Worm (Caenorhabditis elegans) whole organism, L2 larva: Measurements from ENCODE around the gene T04C9.3.

Experiments used
- C34F6.9 ChIP-seq: fragments of 150-350 bp; optimal IDR thresholded peaks from 2 replicates; lab custom pipeline; 2014; ENCODE audit warnings: missing biosample characterization, missing genetic modification characterization
- F13H6.1 ChIP-seq: sonication (generic microtip); optimal IDR thresholded peaks from 2 replicates; lab custom pipeline; 2016; ENCODE audit warnings: missing genetic modification characterization, missing compliant biosample characterization
- Y55F3AM.14 ChIP-seq: fragments of 200-800 bp; sonication (Bioruptor generic); optimal IDR thresholded peaks from 2 replicates; lab custom pipeline; 2018; ENCODE audit warnings: mild to moderate bottlenecking, missing genetic modification characterization, missing compliant biosample characterization
- ZK546.5 ChIP-seq: sonication (generic microtip); optimal IDR thresholded peaks from 2 replicates; lab custom pipeline; 2017; ENCODE audit warnings: missing biosample characterization, missing genetic modification characterization
- aly-2 ChIP-seq: fragments of 150-350 bp; optimal IDR thresholded peaks from 2 replicates; lab custom pipeline; 2014; ENCODE audit warnings: missing biosample characterization, missing genetic modification characterization
- ama-1 ChIP-seq: fragments of 150-350 bp; optimal IDR thresholded peaks from 2 replicates; lab custom pipeline; 2018; ENCODE audit warnings: inconsistent platforms
- blmp-1 ChIP-seq: sonication (generic microtip); optimal IDR thresholded peaks from 2 replicates; lab custom pipeline; 2017; ENCODE audit warnings: missing genetic modification characterization, mild to moderate bottlenecking, missing compliant biosample characterization, antibody characterized with exemption, moderate library complexity; ENCODE audit not compliant: insufficient read depth
- ceh-16 ChIP-seq: fragments of 150-350 bp; optimal IDR thresholded peaks from 2 replicates; lab custom pipeline; 2014; ENCODE audit warnings: missing biosample characterization, missing genetic modification characterization
- ceh-82 ChIP-seq: fragments of 150-350 bp; optimal IDR thresholded peaks from 2 replicates; lab custom pipeline; 2014; ENCODE audit warnings: missing biosample characterization, missing genetic modification characterization
- crh-2 ChIP-seq: sonication (generic microtip); optimal IDR thresholded peaks from 2 replicates; lab custom pipeline; 2017; ENCODE audit warnings: missing biosample characterization, missing genetic modification characterization
- dmd-4 ChIP-seq: sonication (generic microtip); optimal IDR thresholded peaks from 2 replicates; lab custom pipeline; 2017; ENCODE audit warnings: missing biosample characterization, missing genetic modification characterization
- egl-27 ChIP-seq: sonication (generic microtip); optimal IDR thresholded peaks from 3 replicates; lab custom pipeline; 2017; ENCODE audit warnings: missing biosample characterization, missing genetic modification reagents, missing genetic modification characterization
- elt-1 ChIP-seq: fragments of 150-350 bp; optimal IDR thresholded peaks from 2 replicates; lab custom pipeline; 2014; ENCODE audit warnings: missing biosample characterization, missing genetic modification characterization
- elt-3 ChIP-seq: sonication (generic microtip); optimal IDR thresholded peaks from 2 replicates; lab custom pipeline; 2017; ENCODE audit warnings: missing biosample characterization, missing genetic modification characterization
- fos-1 ChIP-seq: fragments of 150-350 bp; optimal IDR thresholded peaks from 2 replicates; lab custom pipeline; 2014; ENCODE audit warnings: missing biosample characterization, missing genetic modification characterization
- gmeb-1 ChIP-seq: fragments of 150-350 bp; optimal IDR thresholded peaks from 2 replicates; lab custom pipeline; 2014; ENCODE audit warnings: missing biosample characterization, missing genetic modification characterization
- lin-11 ChIP-seq: fragments of 150-350 bp; sonication (generic microtip); optimal IDR thresholded peaks from 2 replicates; lab custom pipeline; 2014; ENCODE audit warnings: missing biosample characterization, missing genetic modification characterization, inconsistent platforms, mixed read lengths
- lin-39 ChIP-seq: fragments of 150-350 bp; optimal IDR thresholded peaks from 2 replicates; lab custom pipeline; 2014; ENCODE audit warnings: missing biosample characterization, missing genetic modification reagents, missing genetic modification characterization
- lsy-2 ChIP-seq, 2 experiments: fragments of 150-350 bp in 1 of 2; sonication (generic microtip) in 1 of 2; optimal IDR thresholded peaks; 2 replicates each; lab custom pipeline; 2014 to 2017; ENCODE audit warnings: missing biosample characterization in 2 of 2, missing genetic modification characterization in 2 of 2
- mab-5 ChIP-seq: fragments of 150-350 bp; optimal IDR thresholded peaks from 2 replicates; lab custom pipeline; 2014; ENCODE audit warnings: missing biosample characterization, missing genetic modification characterization
- mbf-1 ChIP-seq: sonication (generic microtip); optimal IDR thresholded peaks from 2 replicates; lab custom pipeline; 2017; ENCODE audit warnings: missing biosample characterization, missing genetic modification characterization
- mdl-1 ChIP-seq, 2 experiments: fragments of 150-350 bp in 1 of 2; sonication (generic microtip) in 1 of 2; optimal IDR thresholded peaks; 2 replicates each; lab custom pipeline; 2017; ENCODE audit warnings: missing biosample characterization in 2 of 2, missing genetic modification characterization in 2 of 2
- nhr-10 ChIP-seq: sonication (generic microtip); optimal IDR thresholded peaks from 2 replicates; lab custom pipeline; 2017; ENCODE audit warnings: missing biosample characterization, missing genetic modification characterization
- nhr-11 ChIP-seq: fragments of 150-350 bp; optimal IDR thresholded peaks from 2 replicates; lab custom pipeline; 2014; ENCODE audit warnings: missing biosample characterization, missing genetic modification characterization
- nhr-12 ChIP-seq: fragments of 150-350 bp; optimal IDR thresholded peaks from 2 replicates; lab custom pipeline; 2014; ENCODE audit warnings: missing biosample characterization, missing genetic modification characterization
- nhr-129 ChIP-seq: fragments of 150-350 bp; optimal IDR thresholded peaks from 2 replicates; lab custom pipeline; 2014; ENCODE audit warnings: missing biosample characterization, missing genetic modification characterization
- nhr-21 ChIP-seq: fragments of 150-350 bp; optimal IDR thresholded peaks from 2 replicates; lab custom pipeline; 2014; ENCODE audit warnings: missing biosample characterization, missing genetic modification characterization
- nhr-23 ChIP-seq: fragments of 150-350 bp; optimal IDR thresholded peaks from 2 replicates; lab custom pipeline; 2014; ENCODE audit warnings: missing biosample characterization, missing genetic modification reagents, missing genetic modification characterization
- nhr-237 ChIP-seq: fragments of 150-350 bp; optimal IDR thresholded peaks from 2 replicates; lab custom pipeline; 2014; ENCODE audit warnings: missing biosample characterization, missing genetic modification characterization
- nhr-25 ChIP-seq: fragments of 150-350 bp; sonication (generic microtip); optimal IDR thresholded peaks from 3 replicates; lab custom pipeline; 2014; ENCODE audit warnings: missing biosample characterization, missing genetic modification characterization
- nhr-6 ChIP-seq: fragments of 150-350 bp; optimal IDR thresholded peaks from 2 replicates; lab custom pipeline; 2014; ENCODE audit warnings: missing biosample characterization, missing genetic modification characterization
- peb-1 ChIP-seq: fragments of 150-350 bp; optimal IDR thresholded peaks from 2 replicates; lab custom pipeline; 2014; ENCODE audit warnings: missing biosample characterization, missing genetic modification characterization
- sem-4 ChIP-seq: fragments of 150-350 bp; optimal IDR thresholded peaks from 2 replicates; lab custom pipeline; 2014; ENCODE audit warnings: missing biosample characterization, missing genetic modification reagents, missing genetic modification characterization
- skn-1 ChIP-seq: sonication (generic microtip); optimal IDR thresholded peaks from 2 replicates; lab custom pipeline; 2017; ENCODE audit warnings: missing biosample characterization, missing genetic modification characterization
- sma-3 ChIP-seq: sonication (generic microtip); optimal IDR thresholded peaks from 2 replicates; lab custom pipeline; 2016; ENCODE audit warnings: missing genetic modification reagents, missing genetic modification characterization, missing compliant biosample characterization
- sma-9 ChIP-seq, 2 experiments: fragments of 150-350 bp in 1 of 2; sonication (generic microtip) in 1 of 2; optimal IDR thresholded peaks; 2 replicates each; lab custom pipeline; 2014 to 2016; ENCODE audit warnings: missing genetic modification characterization in 2 of 2, mild to moderate bottlenecking in 1 of 2, missing biosample characterization in 1 of 2, missing compliant biosample characterization in 1 of 2, missing genetic modification reagents in 1 of 2, moderate library complexity in 1 of 2
- snpc-4 ChIP-seq: fragments of 150-350 bp; optimal IDR thresholded peaks from 2 replicates; lab custom pipeline; 2014; ENCODE audit warnings: missing biosample characterization, missing genetic modification characterization
- unc-39 ChIP-seq: fragments of 150-350 bp; optimal IDR thresholded peaks from 2 replicates; lab custom pipeline; 2014; ENCODE audit warnings: missing biosample characterization, missing genetic modification characterization
- unc-55 ChIP-seq: fragments of 150-350 bp; sonication (generic microtip); optimal IDR thresholded peaks from 3 replicates; lab custom pipeline; 2014; ENCODE audit warnings: missing biosample characterization, missing genetic modification reagents, missing genetic modification characterization
- unc-62 ChIP-seq: fragments of 150-350 bp; optimal IDR thresholded peaks from 2 replicates; lab custom pipeline; 2014; ENCODE audit warnings: missing biosample characterization, missing genetic modification reagents, missing genetic modification characterization
- zag-1 ChIP-seq: fragments of 150-350 bp; optimal IDR thresholded peaks from 2 replicates; lab custom pipeline; 2014; ENCODE audit warnings: missing biosample characterization, missing genetic modification characterization
- ztf-1 ChIP-seq: fragments of 200-800 bp; sonication (Bioruptor generic); conservative IDR thresholded peaks from 2 replicates; pipeline ENCODE4 v1.3.6; 2022; ENCODE audit warnings: missing genetic modification characterization, missing compliant biosample characterization
- ztf-11 ChIP-seq: sonication (generic microtip); optimal IDR thresholded peaks from 2 replicates; lab custom pipeline; 2017; ENCODE audit warnings: missing biosample characterization, missing genetic modification characterization
- ztf-4 ChIP-seq: fragments of 150-350 bp; optimal IDR thresholded peaks from 2 replicates; lab custom pipeline; 2014; ENCODE audit warnings: missing biosample characterization, missing genetic modification characterization

T04C9.3 gene

ce11 chrIII:5938790-5939452, 46.5 kb upstream of the T04C9.3 start:
- TF ChIP-seq nhr-6 (tag; lab: Kevin White, UChicago) (no peak), sma-9 (GFP tag; optimal IDR thresholded peaks at IDR 0.05; lab: Kevin White, UChicago) (no peak), sma-9 (tag; optimal IDR thresholded peaks at IDR 0.05; lab: Kevin White, UChicago) (no peak), crh-2 (tag; lab: Kevin White, UChicago) (no peak), gmeb-1 (peak; percentile 13), skn-1 (no peak), fos-1 (tag; lab: Kevin White, UChicago) (peak; percentile 55)

DNA sequence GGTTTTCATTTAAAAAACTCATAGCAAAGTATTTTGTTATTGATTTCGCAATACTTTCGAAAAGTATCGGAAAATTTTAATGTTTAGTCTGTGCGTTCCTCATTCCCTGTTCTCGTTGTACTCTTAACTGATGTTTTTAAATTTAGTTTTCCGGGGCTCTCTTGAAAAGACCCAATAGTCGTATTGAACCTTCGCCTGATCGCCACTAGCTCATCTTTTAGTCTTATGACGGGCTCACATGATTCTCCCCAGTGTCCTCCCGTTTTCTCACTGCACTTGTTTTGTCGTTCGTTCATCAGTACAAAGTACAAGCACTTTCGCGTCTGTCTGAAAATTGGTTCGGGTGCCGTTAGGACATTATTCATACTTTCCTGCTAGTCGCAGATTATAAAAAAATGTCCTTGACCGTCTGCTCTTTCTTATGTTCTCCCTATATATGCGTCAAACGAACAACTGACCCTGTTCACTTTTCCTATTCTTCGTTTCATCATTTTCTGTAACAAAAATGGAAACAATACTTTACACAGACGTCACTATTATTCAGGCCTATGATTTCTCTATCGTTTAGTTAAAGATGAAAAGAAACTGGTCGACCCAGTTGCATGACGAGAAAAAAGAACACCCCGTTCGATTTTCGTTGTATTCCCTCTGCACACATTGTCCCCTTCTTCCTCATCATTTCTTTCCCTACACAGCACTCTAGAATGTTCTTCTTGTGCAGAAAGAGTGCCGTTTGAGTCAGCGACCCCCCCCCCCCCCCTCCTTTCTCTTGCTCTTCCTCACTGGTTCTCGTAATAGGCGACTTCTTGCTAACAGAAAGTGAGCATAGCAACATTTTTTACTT, 45.8 kb upstream of the T04C9.3 start, which contains the start of gene ubq-1:
Gene ubq-1 (plus strand): TSS at position 802 of the 844 bp plus-strand sequence.
- no peak for TF ChIP-seq ZK546.5 (tag; lab: Kevin White, UChicago)
- TF ChIP-seq ama-1 (lab: Kevin White, UChicago) = peak; percentile 73
- no peak for TF ChIP-seq dmd-4
- TF ChIP-seq nhr-129 (tag; lab: Kevin White, UChicago) = peak; percentile 74
- no peak for TF ChIP-seq elt-3
- no peak for TF ChIP-seq zag-1 (tag; lab: Kevin White, UChicago)
- no peak for TF ChIP-seq snpc-4 (tag; lab: Kevin White, UChicago)
- TF ChIP-seq lsy-2 (tag; optimal IDR thresholded peaks at IDR 0.05; lab: Kevin White, UChicago) = peak in 1 of 2 experiments; percentile 40
- peak; percentile 29 for TF ChIP-seq unc-55 (GFP tag; lab: Kevin White, UChicago)
- TF ChIP-seq C34F6.9 = peak; percentile 50

ce11 chrIII:5940525-5940974, 44.9 kb upstream of the T04C9.3 start:
- TF ChIP-seq nhr-12 (tag; lab: Kevin White, UChicago) = no peak
- TF ChIP-seq lin-11 = peak; percentile 78
- no peak for TF ChIP-seq dmd-4
- peak; percentile 63 for TF ChIP-seq crh-2 (tag; lab: Kevin White, UChicago)
- no peak for TF ChIP-seq Y55F3AM.14 (GFP tag; lab: Kevin White, UChicago)
- peak; percentile 66 for TF ChIP-seq nhr-21 (tag; lab: Kevin White, UChicago)
- peak; percentile 82 for TF ChIP-seq C34F6.9
- TF ChIP-seq fos-1 (tag; lab: Kevin White, UChicago) = peak; percentile 73
- no peak for TF ChIP-seq nhr-6 (tag; lab: Kevin White, UChicago)
- no peak for TF ChIP-seq nhr-237 (tag; lab: Kevin White, UChicago)
- no peak for TF ChIP-seq nhr-10
- TF ChIP-seq skn-1 = peak; percentile 56
- TF ChIP-seq gmeb-1 = peak; percentile 35
- no peak for TF ChIP-seq zag-1 (tag; lab: Kevin White, UChicago)
- TF ChIP-seq peb-1 = peak; percentile 9
- TF ChIP-seq snpc-4 (tag; lab: Kevin White, UChicago) = peak; percentile 48
- TF ChIP-seq mab-5 (tag; lab: Kevin White, UChicago) = peak; percentile 14
- peak; percentile 86 to 95 for TF ChIP-seq mdl-1 (tag; optimal IDR thresholded peaks at IDR 0.05; lab: Kevin White, UChicago)
- TF ChIP-seq sem-4 (tag; lab: Kevin White, UChicago) = peak; percentile 80
- no peak for TF ChIP-seq ZK546.5 (tag; lab: Kevin White, UChicago)
- no peak for TF ChIP-seq ztf-11 (tag; lab: Kevin White, UChicago)
- no peak for TF ChIP-seq ceh-82 (tag; lab: Kevin White, UChicago)
- TF ChIP-seq nhr-129 (tag; lab: Kevin White, UChicago) = peak; percentile 96
- TF ChIP-seq egl-27 = peak; percentile 52
- TF ChIP-seq ama-1 (lab: Kevin White, UChicago) = peak; percentile 98
- TF ChIP-seq lin-39 = no peak
- TF ChIP-seq aly-2 (tag; lab: Kevin White, UChicago) = no peak
- no peak for TF ChIP-seq elt-1 (tag; lab: Kevin White, UChicago)
- TF ChIP-seq F13H6.1 (tag; lab: Kevin White, UChicago) = peak; percentile 40
- TF ChIP-seq nhr-25 (tag; lab: Kevin White, UChicago) = peak; percentile 72
- TF ChIP-seq nhr-23 (tag; lab: Kevin White, UChicago) = no peak
- no peak for TF ChIP-seq ceh-16
- TF ChIP-seq mbf-1 (tag; lab: Kevin White, UChicago) = no peak
- no peak for TF ChIP-seq nhr-11 (tag; lab: Kevin White, UChicago)
- peak; percentile 75 for TF ChIP-seq ztf-4 (tag; lab: Kevin White, UChicago)
- TF ChIP-seq ztf-1 (GFP tag; lab: Robert Waterston, UW) = 0 out of 2 replicates have a peak, but pooled peaks have one; percentile 65
- TF ChIP-seq lsy-2 (tag; optimal IDR thresholded peaks at IDR 0.05; lab: Kevin White, UChicago) = peak; percentile 25 to 70
- TF ChIP-seq unc-55 (GFP tag; lab: Kevin White, UChicago) = peak; percentile 75
- peak; percentile 67 for TF ChIP-seq sma-9 (GFP tag; optimal IDR thresholded peaks at IDR 0.05; lab: Kevin White, UChicago)
- TF ChIP-seq sma-9 (tag; optimal IDR thresholded peaks at IDR 0.05; lab: Kevin White, UChicago) = no peak
- TF ChIP-seq unc-39 (tag; lab: Kevin White, UChicago) = no peak
- peak; percentile 68 for TF ChIP-seq blmp-1 (tag; lab: Kevin White, UChicago)
- peak; percentile 56 for TF ChIP-seq sma-3 (GFP tag; lab: Kevin White, UChicago)
- no peak for TF ChIP-seq unc-62 (GFP tag; lab: Kevin White, UChicago)
